Fruit fly (Drosophila melanogaster) whole organism, embryonic: Measurements from ENCODE around the gene Enoph.

Experiments
- Atf-2 ChIP-seq: fragments of 200-800 bp; sonication (Bioruptor generic); optimal IDR thresholded peaks from 2 replicates; lab custom pipeline; 2016; ENCODE audit warnings: missing biosample characterization, missing genetic modification characterization
- B-H2 ChIP-seq: fragments of 200-800 bp; sonication (Bioruptor generic); optimal IDR thresholded peaks from 2 replicates; lab custom pipeline; 2018; ENCODE audit warnings: missing biosample characterization, mild to moderate bottlenecking, missing genetic modification characterization
- CG10366 ChIP-seq: fragments of 200-800 bp; sonication (Bioruptor generic); IDR thresholded peaks from 2 replicates; pipeline ENCODE4 v1.3.6; 2022; ENCODE audit warnings: missing biosample characterization, missing genetic modification characterization
- CG10979 ChIP-seq: fragments of 200-800 bp; sonication (Bioruptor generic); optimal IDR thresholded peaks from 2 replicates; lab custom pipeline; 2018; ENCODE audit warnings: missing biosample characterization, mild to moderate bottlenecking, missing genetic modification characterization, moderate library complexity
- CG11695 ChIP-seq: fragments of 200-800 bp; sonication (Bioruptor generic); IDR thresholded peaks from 3 replicates; pipeline ENCODE4 v1.3.6; 2022; ENCODE audit warnings: missing biosample characterization, missing genetic modification characterization
- CG11723 ChIP-seq: fragments of 200-800 bp; sonication (Bioruptor generic); optimal IDR thresholded peaks from 2 replicates; lab custom pipeline; 2017; ENCODE audit warnings: missing biosample characterization, mild to moderate bottlenecking, missing genetic modification characterization
- CG12236 ChIP-seq: fragments of 200-800 bp; sonication (Bioruptor generic); optimal IDR thresholded peaks from 2 replicates; lab custom pipeline; 2016; ENCODE audit warnings: missing biosample characterization, missing genetic modification characterization
- CG12769 ChIP-seq: fragments of 200-800 bp; sonication (Bioruptor generic); optimal IDR thresholded peaks from 2 replicates; lab custom pipeline; 2019; ENCODE audit warnings: missing biosample characterization, mild to moderate bottlenecking, missing genetic modification characterization, moderate library complexity
- CG1603 ChIP-seq: fragments of 200-800 bp; sonication (Bioruptor generic); optimal IDR thresholded peaks from 2 replicates; lab custom pipeline; 2019; ENCODE audit warnings: missing biosample characterization, mild to moderate bottlenecking, missing genetic modification characterization, moderate library complexity
- CG16815 ChIP-seq: fragments of 200-800 bp; sonication (Bioruptor generic); optimal IDR thresholded peaks from 3 replicates; lab custom pipeline; 2017; ENCODE audit warnings: missing biosample characterization, mild to moderate bottlenecking, missing genetic modification characterization
- CG17912 ChIP-seq: fragments of 200-800 bp; sonication (Bioruptor generic); optimal IDR thresholded peaks from 2 replicates; lab custom pipeline; 2018; ENCODE audit warnings: missing biosample characterization, mild to moderate bottlenecking, missing genetic modification characterization
- CG2120 ChIP-seq: fragments of 200-800 bp; sonication (Bioruptor generic); optimal IDR thresholded peaks from 3 replicates; lab custom pipeline; 2016; ENCODE audit warnings: missing biosample characterization, missing genetic modification characterization
- CG2875 ChIP-seq: fragments of 200-800 bp; sonication (Bioruptor generic); optimal IDR thresholded peaks from 2 replicates; lab custom pipeline; 2017; ENCODE audit warnings: missing biosample characterization, mild to moderate bottlenecking, missing genetic modification characterization, missing genetic modification reagents
- CG4707 ChIP-seq: fragments of 200-800 bp; sonication (Bioruptor generic); optimal IDR thresholded peaks from 2 replicates; lab custom pipeline; 2018; ENCODE audit warnings: missing biosample characterization, mild to moderate bottlenecking, missing genetic modification characterization, moderate library complexity
- CG7963 ChIP-seq: fragments of 200-800 bp; sonication (Bioruptor generic); IDR thresholded peaks from 3 replicates; pipeline ENCODE4 v1.3.6; 2022; ENCODE audit warnings: missing biosample characterization, missing genetic modification characterization; ENCODE audit not compliant: partially characterized antibody
- CG7987 ChIP-seq: fragments of 200-800 bp; sonication (Bioruptor generic); optimal IDR thresholded peaks from 2 replicates; lab custom pipeline; 2018; ENCODE audit warnings: missing biosample characterization, mild to moderate bottlenecking, missing genetic modification characterization, moderate library complexity
- CG8388 ChIP-seq: fragments of 200-800 bp; sonication (Bioruptor generic); optimal IDR thresholded peaks from 2 replicates; lab custom pipeline; 2019; ENCODE audit warnings: missing biosample characterization, mild to moderate bottlenecking, missing genetic modification characterization, moderate library complexity
- CG9437 ChIP-seq: fragments of 200-800 bp; sonication (Bioruptor generic); optimal IDR thresholded peaks from 2 replicates; lab custom pipeline; 2018; ENCODE audit warnings: missing biosample characterization, mild to moderate bottlenecking, missing genetic modification characterization
- Dip2 ChIP-seq: fragments of 200-800 bp; sonication (Bioruptor generic); IDR thresholded peaks from 2 replicates; pipeline ENCODE4 v1.3.6; 2022; ENCODE audit warnings: missing biosample characterization, missing genetic modification characterization
- Dll ChIP-seq: fragments of 200-800 bp; sonication (Bioruptor generic); IDR thresholded peaks from 4 replicates; pipeline ENCODE4 v1.3.6; 2022; ENCODE audit warnings: missing biosample characterization, missing genetic modification characterization; ENCODE audit not compliant: partially characterized antibody
- Dref ChIP-seq: fragments of 200-800 bp; sonication (Bioruptor generic); IDR thresholded peaks from 2 replicates; pipeline ENCODE4 v1.3.6; 2022; ENCODE audit warnings: missing biosample characterization, missing genetic modification characterization
- HLHmδ ChIP-seq: fragments of 200-800 bp; sonication (Bioruptor generic); optimal IDR thresholded peaks from 2 replicates; lab custom pipeline; 2018; ENCODE audit warnings: missing biosample characterization, mild to moderate bottlenecking, missing genetic modification characterization, moderate library complexity
- HmgZ ChIP-seq: fragments of 200-800 bp; sonication (Bioruptor generic); optimal IDR thresholded peaks from 2 replicates; lab custom pipeline; 2018; ENCODE audit warnings: missing biosample characterization, mild to moderate bottlenecking, missing genetic modification characterization
- Hmx ChIP-seq: fragments of 200-800 bp; sonication (Bioruptor generic); optimal IDR thresholded peaks from 2 replicates; lab custom pipeline; 2016; ENCODE audit warnings: missing biosample characterization, missing genetic modification characterization
- NfI ChIP-seq: fragments of 200-800 bp; sonication (Bioruptor generic); optimal IDR thresholded peaks from 3 replicates; lab custom pipeline; 2018; ENCODE audit warnings: missing biosample characterization, mild to moderate bottlenecking, missing genetic modification characterization, moderate library complexity
- Oaz ChIP-seq: fragments of 200-800 bp; sonication (Bioruptor generic); IDR thresholded peaks from 2 replicates; pipeline ENCODE4 v1.3.6; 2022; ENCODE audit warnings: missing biosample characterization, missing genetic modification characterization
- Stat92E ChIP-seq, 3 experiments: fragments of >200 bp in 2 of 3; fragments of 200-800 bp in 1 of 3; sonication (Bioruptor generic) in 1 of 3; optimal IDR thresholded peaks; 2 replicates each; lab custom pipeline; 2017 to 2019; ENCODE audit warnings: missing biosample characterization in 3 of 3, missing genetic modification characterization in 3 of 3, mild to moderate bottlenecking in 1 of 3, moderate library complexity in 1 of 3
- ash1 ChIP-seq: fragments of 200-800 bp; sonication (Bioruptor generic); optimal IDR thresholded peaks from 2 replicates; lab custom pipeline; 2018; ENCODE audit warnings: missing biosample characterization, mild to moderate bottlenecking, missing genetic modification characterization
- bab2 ChIP-seq: fragments of 200-800 bp; sonication (Bioruptor generic); optimal IDR thresholded peaks from 2 replicates; lab custom pipeline; 2016; ENCODE audit warnings: missing biosample characterization, missing genetic modification characterization
- cas ChIP-seq: fragments of 200-800 bp; sonication (Bioruptor generic); IDR thresholded peaks from 2 replicates; pipeline ENCODE4 v1.3.6; 2022; ENCODE audit warnings: missing biosample characterization, missing genetic modification characterization
- cg ChIP-seq: fragments of 200-800 bp; sonication (Bioruptor generic); optimal IDR thresholded peaks from 3 replicates; lab custom pipeline; 2019; ENCODE audit warnings: missing biosample characterization, mild to moderate bottlenecking, missing genetic modification characterization, moderate library complexity
- dmrt11E ChIP-seq: fragments of 200-800 bp; sonication (Bioruptor generic); optimal IDR thresholded peaks from 3 replicates; lab custom pipeline; 2018; ENCODE audit warnings: missing biosample characterization, mild to moderate bottlenecking, missing genetic modification characterization, moderate library complexity
- hkb ChIP-seq, 2 experiments: fragments of 200-800 bp in 1 of 2; fragments of >200 bp in 1 of 2; sonication (Bioruptor generic) in 1 of 2; IDR thresholded peaks in 1 of 2; optimal IDR thresholded peaks in 1 of 2; 2 replicates each; pipeline versions ENCODE4 v1.3.6 to Lab custom; 2017 to 2022; ENCODE audit warnings: missing biosample characterization in 1 of 2, missing genetic modification characterization in 1 of 2
- inv ChIP-seq: fragments of 200-800 bp; sonication (Bioruptor generic); IDR thresholded peaks from 2 replicates; pipeline ENCODE4 v1.3.6; 2022; ENCODE audit warnings: missing biosample characterization, missing genetic modification characterization; ENCODE audit not compliant: partially characterized antibody
- jigr1 ChIP-seq: fragments of 200-800 bp; sonication (Bioruptor generic); IDR thresholded peaks from 3 replicates; pipeline ENCODE4 v1.3.6; 2022; ENCODE audit warnings: missing biosample characterization, missing genetic modification characterization
- knrl ChIP-seq: fragments of 200-800 bp; sonication (Bioruptor generic); IDR thresholded peaks from 3 replicates; pipeline ENCODE4 v1.3.6; 2022; ENCODE audit warnings: missing biosample characterization, missing genetic modification characterization; ENCODE audit not compliant: partially characterized antibody
- mirr ChIP-seq: fragments of 200-800 bp; sonication (Bioruptor generic); optimal IDR thresholded peaks from 3 replicates; lab custom pipeline; 2018; ENCODE audit warnings: missing biosample characterization, mild to moderate bottlenecking, missing genetic modification characterization
- onecut ChIP-seq: fragments of 200-800 bp; sonication (Bioruptor generic); IDR thresholded peaks from 2 replicates; pipeline ENCODE4 v1.3.6; 2022; ENCODE audit warnings: missing biosample characterization, missing genetic modification characterization
- pho ChIP-seq: fragments of 200-800 bp; sonication (Bioruptor generic); optimal IDR thresholded peaks from 2 replicates; lab custom pipeline; 2016; ENCODE audit warnings: missing biosample characterization, missing genetic modification characterization
- prd ChIP-seq, 3 experiments: fragments of >200 bp in 2 of 3; fragments of 200-800 bp in 1 of 3; sonication (Bioruptor generic) in 1 of 3; optimal IDR thresholded peaks in 2 of 3; IDR thresholded peaks in 1 of 3; 2 replicates in 2 of 3; 3 replicates in 1 of 3; pipeline versions ENCODE4 v1.3.6 to Lab custom; 2017 to 2022; ENCODE audit warnings: missing biosample characterization in 1 of 3, missing genetic modification characterization in 1 of 3
- repo ChIP-seq: fragments of 200-800 bp; sonication (Bioruptor generic); optimal IDR thresholded peaks from 2 replicates; lab custom pipeline; 2016; ENCODE audit warnings: missing biosample characterization, missing genetic modification characterization
- sob ChIP-seq: fragments of 200-800 bp; sonication (Bioruptor generic); IDR thresholded peaks from 2 replicates; pipeline ENCODE4 v1.3.6; 2022; ENCODE audit warnings: missing biosample characterization, missing genetic modification characterization
- ssp ChIP-seq: fragments of 200-800 bp; sonication (Bioruptor generic); IDR thresholded peaks from 2 replicates; pipeline ENCODE4 v1.3.6; 2022; ENCODE audit warnings: missing biosample characterization, missing genetic modification characterization
- stc ChIP-seq: fragments of 200-800 bp; sonication (Bioruptor generic); IDR thresholded peaks from 2 replicates; pipeline ENCODE4 v1.3.6; 2022; ENCODE audit warnings: missing biosample characterization, missing genetic modification characterization
- stwl ChIP-seq: fragments of 200-800 bp; sonication (Bioruptor generic); optimal IDR thresholded peaks from 3 replicates; lab custom pipeline; 2018; ENCODE audit warnings: missing biosample characterization, mild to moderate bottlenecking, missing genetic modification characterization, moderate library complexity
- tap ChIP-seq: fragments of 200-800 bp; optimal IDR thresholded peaks from 3 replicates; lab custom pipeline; 2019; ENCODE audit warnings: missing biosample characterization, mild to moderate bottlenecking, missing genetic modification characterization, moderate library complexity
- unpg ChIP-seq: fragments of 200-800 bp; sonication (Bioruptor generic); optimal IDR thresholded peaks from 3 replicates; lab custom pipeline; 2018; ENCODE audit warnings: missing biosample characterization, mild to moderate bottlenecking, missing genetic modification characterization, moderate library complexity

Enoph gene

dm6 chr3R:5256462-5257146 is at the start of gene Enoph, which contains the start of gene Hph (continued):
- TF ChIP-seq CG12236 (GFP tag; lab: Kevin White, UChicago) = no peak
- TF ChIP-seq Hmx (GFP tag; lab: Kevin White, UChicago) = no peak
- no peak for TF ChIP-seq cg
- peak; percentile 88 for TF ChIP-seq Dref (GFP tag; lab: Robert Waterston, UW)
- peak; percentile 52 for TF ChIP-seq CG10979 (tag; lab: Kevin White, UChicago)
- peak; percentile 25 for TF ChIP-seq CG8388 (GFP tag; lab: Kevin White, UChicago)
- no peak for TF ChIP-seq Dip2 (GFP tag; lab: Robert Waterston, UW)
- peak; percentile 49 for TF ChIP-seq HmgZ
- no peak for TF ChIP-seq stc
- TF ChIP-seq onecut = no peak
- peak; percentile 35 for TF ChIP-seq bab2 (GFP tag; lab: Kevin White, UChicago)
- peak; percentile 78 for TF ChIP-seq inv (GFP tag; lab: Robert Waterston, UW)
- peak; percentile 45 for TF ChIP-seq stwl (tag; lab: Kevin White, UChicago)
- TF ChIP-seq ash1 = no peak
- TF ChIP-seq knrl (GFP tag; lab: Robert Waterston, UW) = peak; percentile 83
- peak; percentile 51 for TF ChIP-seq pho (GFP tag; lab: Kevin White, UChicago)
- TF ChIP-seq jigr1 (GFP tag; lab: Robert Waterston, UW) = no peak
- peak; percentile 36 for TF ChIP-seq CG1603 (tag; lab: Kevin White, UChicago)
- TF ChIP-seq HLHmδ (GFP tag; lab: Kevin White, UChicago) = no peak
- TF ChIP-seq CG11695 = 0 out of 3 replicates have a peak, but pooled peaks have one; percentile 42
- TF ChIP-seq hkb (optimal IDR thresholded peaks at IDR 0.05; lab: Kevin White, UChicago) = no peak
- TF ChIP-seq hkb (GFP tag; IDR thresholded peaks at IDR 0.05; lab: Robert Waterston, UW) = no peak; the same call in 1 of the 2 replicates
- TF ChIP-seq Atf-2 (GFP tag; lab: Kevin White, UChicago) = peak; percentile 1
- TF ChIP-seq mirr (GFP tag; lab: Kevin White, UChicago) = no peak
- TF ChIP-seq CG9437 = peak; percentile 61
- TF ChIP-seq CG4707 (GFP tag; lab: Kevin White, UChicago) = no peak
- TF ChIP-seq sob (GFP tag; lab: Robert Waterston, UW) = 0 out of 2 replicates have a peak, but pooled peaks have one; percentile 42
- no peak for TF ChIP-seq cas (GFP tag; lab: Robert Waterston, UW)
- peak; percentile 11 for TF ChIP-seq CG12769 (tag; lab: Kevin White, UChicago)
- TF ChIP-seq CG10366 (GFP tag; lab: Robert Waterston, UW) = peak; percentile 46
- peak; percentile 86 for TF ChIP-seq ssp (GFP tag; lab: Robert Waterston, UW)
- TF ChIP-seq tap (tag; lab: Kevin White, UChicago) = peak; percentile 53
- TF ChIP-seq CG16815 (GFP tag; lab: Kevin White, UChicago) = peak; percentile 22
- no peak for TF ChIP-seq CG2875
- peak; percentile 22 for TF ChIP-seq repo
- TF ChIP-seq Oaz (GFP tag; lab: Robert Waterston, UW) = peak; percentile 46; the same call in 1 of the 2 replicates
- TF ChIP-seq NfI = peak; percentile 40
- TF ChIP-seq dmrt11E (tag; lab: Kevin White, UChicago) = peak; percentile 56
- TF ChIP-seq Stat92E (GFP tag; optimal IDR thresholded peaks at IDR 0.05; lab: Kevin White, UChicago) = no peak
- no peak for TF ChIP-seq CG17912 (GFP tag; lab: Kevin White, UChicago)
- no peak for TF ChIP-seq prd (optimal IDR thresholded peaks at IDR 0.05; lab: Kevin White, UChicago)
- TF ChIP-seq prd (GFP tag; IDR thresholded peaks at IDR 0.05; lab: Robert Waterston, UW) = peak; percentile 74
- peak; percentile 46 for TF ChIP-seq unpg (GFP tag; lab: Kevin White, UChicago)
- peak; percentile 39 for TF ChIP-seq CG11723 (GFP tag; lab: Kevin White, UChicago)
- TF ChIP-seq CG7963 = peak; percentile 58; the same call in 2 of the 3 replicates
- TF ChIP-seq B-H2 (GFP tag; lab: Kevin White, UChicago) = peak; percentile 57
- TF ChIP-seq CG2120 (GFP tag; lab: Kevin White, UChicago) = peak; percentile 77
- no peak for TF ChIP-seq CG7987
- peak; percentile 83 for TF ChIP-seq Dll (GFP tag; lab: Robert Waterston, UW)
